Worm (Caenorhabditis elegans): ENCODE measurements around the gene srw-77.
A peak's percentile ranks its signal among the peaks of the same experiment; 100 is the strongest.

srw-77 gene

ce11 chrV:16600623-16601022 lies 42.8 kb downstream of the srw-77 start, which contains the start of gene T03E6.9:
TSS of gene T03E6.9 (minus strand) at chrV:16600723.
- TF ChIP-seq ceh-31 (tag; optimal IDR thresholded peaks at IDR 0.05), result no peak
- TF ChIP-seq rnt-1 (tag; optimal IDR thresholded peaks at IDR 0.05), result no peak
- no peak for TF ChIP-seq pat-9 (tag; optimal IDR thresholded peaks at IDR 0.05)
- no peak for TF ChIP-seq unc-3 (GFP tag; conservative IDR thresholded peaks at IDR 0.05)
- no peak for TF ChIP-seq unc-3 (tag; optimal IDR thresholded peaks at IDR 0.05)
- TF ChIP-seq syd-9 (tag; optimal IDR thresholded peaks at IDR 0.05), result no peak
- TF ChIP-seq ceh-9 (tag; optimal IDR thresholded peaks at IDR 0.05), result no peak
- no peak for TF ChIP-seq pag-3 (tag; optimal IDR thresholded peaks at IDR 0.05; ENCODE audit: borderline replicate concordance)
- no peak for TF ChIP-seq sox-4 (tag; optimal IDR thresholded peaks at IDR 0.05)
- no peak for TF ChIP-seq npax-4 (tag; optimal IDR thresholded peaks at IDR 0.05)
- TF ChIP-seq elt-4 (tag; optimal IDR thresholded peaks at IDR 0.05), result no peak
- TF ChIP-seq K09A11.1 (tag; optimal IDR thresholded peaks at IDR 0.05; ENCODE audit: insufficient read depth), result no peak
- no peak for TF ChIP-seq pqm-1 (tag; optimal IDR thresholded peaks at IDR 0.05)
- no peak for TF ChIP-seq elt-2 (tag; optimal IDR thresholded peaks at IDR 0.05)
- TF ChIP-seq ceh-30 (tag; optimal IDR thresholded peaks at IDR 0.05), result no peak

DNA sequence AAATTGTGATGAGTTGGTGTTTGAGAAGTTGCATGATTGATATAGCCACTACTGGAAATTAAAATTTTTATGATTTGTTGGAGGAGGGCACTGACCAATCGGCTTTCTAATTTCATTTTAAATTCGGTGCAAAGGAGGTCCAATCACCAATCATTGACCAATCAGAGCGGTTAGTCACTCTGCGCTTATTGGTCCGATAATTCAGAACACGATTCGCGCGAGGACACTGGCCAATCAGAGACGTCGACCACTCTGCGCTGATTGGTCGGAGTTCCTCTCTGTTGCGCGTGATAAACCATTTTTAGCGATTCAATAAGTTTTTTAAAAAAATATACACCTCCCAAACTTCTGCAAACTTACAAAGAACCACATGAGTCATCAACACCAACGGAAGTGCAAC lies 43.6 kb downstream of the srw-77 start:
- TF ChIP-seq ceh-22 (tag; optimal IDR thresholded peaks at IDR 0.05) (no peak), nfya-1 (tag; optimal IDR thresholded peaks at IDR 0.05) (peak; percentile 64), ceh-9 (tag; optimal IDR thresholded peaks at IDR 0.05) (no peak), F13H6.1 (tag; optimal IDR thresholded peaks at IDR 0.05) (no peak), pag-3 (tag; optimal IDR thresholded peaks at IDR 0.05; ENCODE audit: borderline replicate concordance) (no peak)

DNA sequence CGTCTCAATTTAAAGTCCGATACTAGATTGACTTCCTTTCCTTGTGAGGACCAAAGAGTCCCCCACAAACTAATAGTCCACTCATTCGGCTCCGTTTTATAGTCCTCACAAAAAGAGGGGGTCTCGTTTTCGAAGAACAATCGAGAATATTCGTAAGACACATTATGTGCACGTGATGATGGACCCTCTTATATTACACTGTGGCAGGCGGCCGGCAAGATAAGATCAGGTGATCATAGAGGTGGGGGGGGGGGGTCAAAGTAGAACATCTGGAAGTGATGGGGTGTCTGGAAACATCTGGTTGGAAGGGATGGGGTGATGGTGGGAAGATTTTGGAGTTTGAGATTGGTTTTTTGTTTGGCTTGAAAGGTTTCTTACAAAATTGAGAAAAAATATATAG lies 45.0 kb downstream of the srw-77 start:
- TF ChIP-seq lim-6 (tag; optimal IDR thresholded peaks at IDR 0.05), result no peak
- TF ChIP-seq ceh-9 (tag; optimal IDR thresholded peaks at IDR 0.05), result no peak
- TF ChIP-seq ceh-6 (GFP tag; optimal IDR thresholded peaks at IDR 0.05), result no peak
- no peak for TF ChIP-seq fkh-6 (tag; optimal IDR thresholded peaks at IDR 0.05)
- TF ChIP-seq ahr-1 (tag; optimal IDR thresholded peaks at IDR 0.05), result no peak
- no peak for TF ChIP-seq fkh-10 (GFP tag; optimal IDR thresholded peaks at IDR 0.05)
- TF ChIP-seq tbx-7 (tag; optimal IDR thresholded peaks at IDR 0.05), result no peak
- TF ChIP-seq npax-4 (tag; optimal IDR thresholded peaks at IDR 0.05), result no peak
- TF ChIP-seq elt-2 (tag; optimal IDR thresholded peaks at IDR 0.05), result no peak
- TF ChIP-seq hlh-15 (tag; optimal IDR thresholded peaks at IDR 0.05), result no peak
- no peak for TF ChIP-seq ceh-34 (tag; optimal IDR thresholded peaks at IDR 0.05)
- peak; percentile 84 for TF ChIP-seq hlh-30 (tag; optimal IDR thresholded peaks at IDR 0.05; ENCODE audit: insufficient read depth)
- TF ChIP-seq nhr-11 (tag; optimal IDR thresholded peaks at IDR 0.05), result no peak
- no peak for TF ChIP-seq ceh-18 (tag; optimal IDR thresholded peaks at IDR 0.05)
- peak; percentile 13 for TF ChIP-seq rnt-1 (tag; optimal IDR thresholded peaks at IDR 0.05)
- no peak for TF ChIP-seq pros-1 (tag; optimal IDR thresholded peaks at IDR 0.05)
- no peak for TF ChIP-seq ztf-16 (tag; optimal IDR thresholded peaks at IDR 0.05)
- TF ChIP-seq T23F11.4 (GFP tag; optimal IDR thresholded peaks at IDR 0.05), result no peak
- TF ChIP-seq pat-9 (tag; optimal IDR thresholded peaks at IDR 0.05), result peak; percentile 5
- TF ChIP-seq ets-4 (tag; optimal IDR thresholded peaks at IDR 0.05), result no peak
- TF ChIP-seq hlh-6 (tag; optimal IDR thresholded peaks at IDR 0.05), result no peak
- no peak for TF ChIP-seq dmd-4 (tag; optimal IDR thresholded peaks at IDR 0.05; ENCODE audit: borderline replicate concordance)
- TF ChIP-seq elt-4 (tag; optimal IDR thresholded peaks at IDR 0.05), result no peak
- TF ChIP-seq F13H6.1 (tag; optimal IDR thresholded peaks at IDR 0.05), result no peak
- no peak for TF ChIP-seq ceh-2 (tag; optimal IDR thresholded peaks at IDR 0.05)
- TF ChIP-seq unc-3 (GFP tag; conservative IDR thresholded peaks at IDR 0.05), result no peak
- TF ChIP-seq unc-3 (tag; optimal IDR thresholded peaks at IDR 0.05), result no peak
- no peak for TF ChIP-seq sdc-2 (tag; optimal IDR thresholded peaks at IDR 0.05)
- TF ChIP-seq hlh-8 (tag; optimal IDR thresholded peaks at IDR 0.05), result peak; percentile 28
- no peak for TF ChIP-seq ref-2 (tag; optimal IDR thresholded peaks at IDR 0.05)

Measured in whole organism, late embryonic.